Worm (Caenorhabditis elegans) whole organism, early embryonic: Measurements from ENCODE around the gene moma-1.

ENCODE experiments used
- B0310.2 ChIP-seq: sonication (generic microtip); optimal IDR thresholded peaks from 2 replicates; lab custom pipeline; 2016; ENCODE audit warnings: mild to moderate bottlenecking, missing genetic modification characterization, missing compliant biosample characterization
- aly-1 ChIP-seq: sonication (generic microtip); optimal IDR thresholded peaks from 2 replicates; lab custom pipeline; 2016; ENCODE audit warnings: missing genetic modification characterization, missing compliant biosample characterization
- ama-1 ChIP-seq: fragments of 150-350 bp; optimal IDR thresholded peaks from 2 replicates; lab custom pipeline; 2014
- ceh-13 ChIP-seq: fragments of 200-800 bp; sonication (Bioruptor generic); optimal IDR thresholded peaks from 2 replicates; lab custom pipeline; 2018; ENCODE audit warnings: mild to moderate bottlenecking, missing genetic modification characterization, missing compliant biosample characterization
- ceh-36 ChIP-seq: sonication (generic microtip); optimal IDR thresholded peaks from 2 replicates; lab custom pipeline; 2016; ENCODE audit warnings: missing genetic modification characterization, inconsistent platforms, missing compliant biosample characterization
- flt-1 ChIP-seq: fragments of 200-800 bp; sonication (Bioruptor generic); IDR thresholded peaks from 2 replicates; pipeline ENCODE4 v1.3.6; 2022; ENCODE audit warnings: missing genetic modification characterization, missing compliant biosample characterization
- hnd-1 ChIP-seq: sonication (generic microtip); optimal IDR thresholded peaks from 2 replicates; lab custom pipeline; 2016; ENCODE audit warnings: missing genetic modification characterization, missing compliant biosample characterization
- scrt-1 ChIP-seq: fragments of 200-800 bp; sonication (Bioruptor generic); IDR thresholded peaks from 2 replicates; pipeline ENCODE4 v1.3.6; 2022; ENCODE audit warnings: missing genetic modification characterization, missing compliant biosample characterization
- tbx-11 ChIP-seq: fragments of 200-800 bp; sonication (Bioruptor generic); IDR thresholded peaks from 2 replicates; pipeline ENCODE4 v1.3.6; 2022; ENCODE audit warnings: missing genetic modification characterization, missing compliant biosample characterization
- tbx-37 ChIP-seq: fragments of 200-800 bp; sonication (Bioruptor generic); conservative IDR thresholded peaks from 2 replicates; pipeline ENCODE4 v1.3.6; 2022; ENCODE audit warnings: missing genetic modification reagents, missing genetic modification characterization, missing compliant biosample characterization
- tra-4 ChIP-seq: sonication (generic microtip); optimal IDR thresholded peaks from 2 replicates; lab custom pipeline; 2017; ENCODE audit warnings: missing genetic modification characterization, missing compliant biosample characterization

DNA sequence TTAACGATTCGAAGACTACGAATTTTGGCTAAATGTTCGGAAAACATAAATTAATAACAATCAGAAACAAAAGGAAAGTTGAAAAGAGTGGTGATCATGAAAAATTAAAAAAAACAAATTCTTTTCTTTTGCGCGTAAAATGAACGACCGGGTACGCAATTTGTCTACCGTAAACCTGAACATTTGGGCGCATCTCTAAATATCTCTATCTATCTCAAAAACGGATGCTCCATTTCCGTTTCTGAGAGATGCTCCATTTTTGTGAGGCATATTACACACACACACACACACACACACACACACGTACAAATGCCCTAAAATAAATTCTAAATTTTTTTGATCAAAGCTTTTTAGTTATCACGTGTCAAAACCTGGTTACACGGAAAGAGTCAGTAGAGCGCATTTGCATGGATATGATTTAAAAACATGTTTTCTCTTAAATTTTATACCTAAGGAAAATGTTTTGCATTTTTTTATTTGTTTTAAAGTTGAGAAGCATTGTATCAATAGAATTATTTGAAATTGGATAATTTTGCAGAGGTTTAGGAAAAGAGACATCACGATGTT is 36.9 kb upstream of the moma-1 start:
- TF ChIP-seq tbx-37 = no peak
- no peak for TF ChIP-seq ama-1 (lab: Kevin White, UChicago)
- no peak for TF ChIP-seq scrt-1 (GFP tag; lab: Robert Waterston, UW)
- no peak for TF ChIP-seq B0310.2
- TF ChIP-seq aly-1 (tag; lab: Kevin White, UChicago) = no peak
- no peak for TF ChIP-seq tbx-11 (GFP tag; lab: Robert Waterston, UW)
- TF ChIP-seq ceh-36 = no peak
- no peak for TF ChIP-seq flt-1
- TF ChIP-seq ceh-13 (GFP tag; lab: Kevin White, UChicago) = no peak
- TF ChIP-seq hnd-1 (tag; lab: Kevin White, UChicago) = no peak
- no peak for TF ChIP-seq tra-4 (tag; lab: Kevin White, UChicago)
